Worm (Caenorhabditis elegans) whole organism, early embryonic: Measurements from ENCODE around the gene gpa-7.

Experiments used
- ceh-13 ChIP-seq: fragments of 200-800 bp; sonication (Bioruptor generic); optimal IDR thresholded peaks from 2 replicates; lab custom pipeline; 2018; ENCODE audit warnings: mild to moderate bottlenecking, missing genetic modification characterization, missing compliant biosample characterization
- pes-1 ChIP-seq: fragments of 200-800 bp; sonication (Bioruptor generic); IDR thresholded peaks from 2 replicates; pipeline ENCODE4 v1.3.6; 2022; ENCODE audit warnings: missing genetic modification reagents, missing genetic modification characterization, missing compliant biosample characterization

DNA sequence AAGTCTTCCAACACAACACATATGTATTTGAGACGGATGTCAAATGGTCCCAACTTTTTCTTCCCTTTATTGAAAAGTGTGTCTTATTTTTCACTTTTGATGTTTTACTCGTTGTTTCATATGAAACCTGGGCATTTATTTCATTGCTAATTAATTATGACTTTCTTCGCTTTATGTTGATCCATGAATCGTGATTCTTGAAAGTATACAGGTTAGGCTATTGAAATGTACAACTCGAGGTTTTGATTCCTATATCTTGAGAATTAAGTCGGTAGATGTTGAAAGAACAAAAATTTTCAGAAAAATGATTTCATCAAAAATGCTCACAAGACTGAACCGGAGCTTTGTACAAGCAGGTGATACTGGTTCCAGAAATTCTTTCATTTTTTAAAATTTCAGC is 16.7 kb upstream of the gpa-7 start, which contains the start of gene nfu-1:
- TF ChIP-seq ceh-13 (GFP tag; lab: Kevin White, UChicago) = no peak
- TF ChIP-seq pes-1 (GFP tag; lab: Robert Waterston, UW) = no peak
